Fruit fly (Drosophila melanogaster) whole organism, embryonic: Measurements from ENCODE around the gene CG15034.
A peak's percentile ranks its signal among the peaks of the same experiment; 100 is the strongest.

Experiments used
- Ada2b ChIP-seq: fragments of 200-800 bp; sonication (Bioruptor generic); IDR thresholded peaks from 2 replicates; pipeline ENCODE4 v1.3.6; 2022; ENCODE audit warnings: missing biosample characterization, missing genetic modification characterization
- Asciz ChIP-seq: fragments of 200-800 bp; sonication (Bioruptor generic); optimal IDR thresholded peaks from 2 replicates; lab custom pipeline; 2017; ENCODE audit warnings: missing biosample characterization, mild to moderate bottlenecking, missing genetic modification characterization, missing genetic modification reagents
- Awh ChIP-seq: fragments of 200-800 bp; sonication (Bioruptor generic); IDR thresholded peaks from 2 replicates; pipeline ENCODE4, ENCODE4 v1.3.6; 2022; ENCODE audit warnings: missing biosample characterization, missing genetic modification characterization
- CG1024 ChIP-seq: fragments of 200-800 bp; sonication (Bioruptor generic); IDR thresholded peaks from 2 replicates; pipeline ENCODE4 v1.3.6; 2022; ENCODE audit warnings: missing biosample characterization, missing genetic modification characterization
- CG11085 ChIP-seq: fragments of 200-800 bp; sonication (Bioruptor generic); IDR thresholded peaks from 2 replicates; pipeline ENCODE4 v1.3.6; 2022; ENCODE audit warnings: missing biosample characterization, missing genetic modification characterization
- CG12155 ChIP-seq: fragments of 200-800 bp; sonication (Bioruptor generic); optimal IDR thresholded peaks from 3 replicates; lab custom pipeline; 2016; ENCODE audit warnings: missing biosample characterization, missing genetic modification characterization
- CG12236 ChIP-seq: fragments of 200-800 bp; sonication (Bioruptor generic); optimal IDR thresholded peaks from 2 replicates; lab custom pipeline; 2016; ENCODE audit warnings: missing biosample characterization, missing genetic modification characterization
- CG12744 ChIP-seq: fragments of 200-800 bp; sonication (Bioruptor generic); optimal IDR thresholded peaks from 2 replicates; lab custom pipeline; 2016; ENCODE audit warnings: missing biosample characterization, missing genetic modification characterization
- CG13624 ChIP-seq: fragments of 200-800 bp; sonication (Bioruptor generic); optimal IDR thresholded peaks from 2 replicates; lab custom pipeline; 2016; ENCODE audit warnings: missing biosample characterization, missing genetic modification characterization
- CG14710 ChIP-seq: fragments of 200-800 bp; sonication (Bioruptor generic); optimal IDR thresholded peaks from 3 replicates; lab custom pipeline; 2019; ENCODE audit warnings: missing biosample characterization, mild to moderate bottlenecking, missing genetic modification characterization, moderate library complexity
- CG1647 ChIP-seq: fragments of 200-800 bp; sonication (Bioruptor generic); optimal IDR thresholded peaks from 3 replicates; lab custom pipeline; 2016; ENCODE audit warnings: missing biosample characterization, missing genetic modification characterization
- CG17612 ChIP-seq: fragments of 200-800 bp; sonication (Bioruptor generic); IDR thresholded peaks from 2 replicates; pipeline ENCODE4 v1.3.6; 2022; ENCODE audit warnings: missing biosample characterization, missing genetic modification characterization
- CG17802 ChIP-seq: fragments of 200-800 bp; sonication (Bioruptor generic); optimal IDR thresholded peaks from 2 replicates; lab custom pipeline; 2018; ENCODE audit warnings: missing biosample characterization, mild to moderate bottlenecking, missing genetic modification characterization, moderate library complexity
- CG18619 ChIP-seq: fragments of 200-800 bp; sonication (Bioruptor generic); optimal IDR thresholded peaks from 3 replicates; lab custom pipeline; 2017; ENCODE audit warnings: missing biosample characterization, mild to moderate bottlenecking, missing genetic modification characterization
- CG30020 ChIP-seq: fragments of 200-800 bp; optimal IDR thresholded peaks from 2 replicates; lab custom pipeline; 2019; ENCODE audit warnings: missing biosample characterization, mild to moderate bottlenecking, missing genetic modification characterization, moderate library complexity
- CG3065 ChIP-seq: fragments of 200-800 bp; sonication (Bioruptor generic); optimal IDR thresholded peaks from 2 replicates; lab custom pipeline; 2016; ENCODE audit warnings: missing biosample characterization, missing genetic modification characterization
- CG31388 ChIP-seq: fragments of 200-800 bp; sonication (Bioruptor generic); optimal IDR thresholded peaks from 2 replicates; lab custom pipeline; 2016; ENCODE audit warnings: missing biosample characterization, missing genetic modification characterization
- CG32772 ChIP-seq: fragments of 200-800 bp; sonication (Bioruptor generic); IDR thresholded peaks from 2 replicates; pipeline ENCODE4 v1.3.6; 2022; ENCODE audit warnings: missing biosample characterization, missing genetic modification characterization
- CG6654 ChIP-seq: fragments of 200-800 bp; sonication (Bioruptor generic); optimal IDR thresholded peaks from 2 replicates; lab custom pipeline; 2017; ENCODE audit warnings: missing biosample characterization, mild to moderate bottlenecking, missing genetic modification characterization
- CG7372 ChIP-seq: fragments of 200-800 bp; sonication (Bioruptor generic); IDR thresholded peaks from 2 replicates; pipeline ENCODE4 v1.3.6; 2022; ENCODE audit warnings: missing biosample characterization, missing genetic modification characterization
- CG8924 ChIP-seq: fragments of 200-800 bp; optimal IDR thresholded peaks from 3 replicates; lab custom pipeline; 2019; ENCODE audit warnings: missing biosample characterization, mild to moderate bottlenecking, missing genetic modification characterization, moderate library complexity
- CG8944 ChIP-seq: fragments of 200-800 bp; sonication (Bioruptor generic); optimal IDR thresholded peaks from 3 replicates; lab custom pipeline; 2016; ENCODE audit warnings: missing biosample characterization, missing genetic modification characterization
- CG9437 ChIP-seq: fragments of 200-800 bp; sonication (Bioruptor generic); optimal IDR thresholded peaks from 2 replicates; lab custom pipeline; 2018; ENCODE audit warnings: missing biosample characterization, mild to moderate bottlenecking, missing genetic modification characterization
- Eip74EF ChIP-seq, 2 experiments: fragments of 200-800 bp in 1 of 2; fragments of >200 bp in 1 of 2; sonication (Bioruptor generic) in 1 of 2; optimal IDR thresholded peaks; 2 replicates each; lab custom pipeline; 2017 to 2019; ENCODE audit warnings: missing biosample characterization in 2 of 2, missing genetic modification characterization in 2 of 2, mild to moderate bottlenecking in 1 of 2, moderate library complexity in 1 of 2
- HLH54F ChIP-seq: fragments of 200-800 bp; sonication (Bioruptor generic); optimal IDR thresholded peaks from 3 replicates; lab custom pipeline; 2016; ENCODE audit warnings: missing biosample characterization, missing genetic modification characterization
- Hand ChIP-seq: fragments of 200-800 bp; sonication (Bioruptor generic); optimal IDR thresholded peaks from 2 replicates; lab custom pipeline; 2017; ENCODE audit warnings: mild to moderate bottlenecking, missing biosample characterization, missing genetic modification reagents, missing genetic modification characterization
- Hey ChIP-seq: fragments of 200-800 bp; sonication (Bioruptor generic); optimal IDR thresholded peaks from 3 replicates; lab custom pipeline; 2018; ENCODE audit warnings: missing biosample characterization, mild to moderate bottlenecking, missing genetic modification characterization
- Hr39 ChIP-seq: fragments of >200 bp; optimal IDR thresholded peaks from 2 replicates; lab custom pipeline; 2017
- Hr51 ChIP-seq, 2 experiments: fragments of 200-800 bp; sonication (Bioruptor generic); optimal IDR thresholded peaks; 2 replicates in 1 of 2; 3 replicates in 1 of 2; lab custom pipeline; 2016 to 2018; ENCODE audit warnings: missing biosample characterization in 2 of 2, missing genetic modification characterization in 2 of 2, mild to moderate bottlenecking in 1 of 2, moderate library complexity in 1 of 2
- NFAT ChIP-seq: fragments of 200-800 bp; sonication (Bioruptor generic); IDR thresholded peaks from 2 replicates; pipeline ENCODE4 v1.3.6; 2022; ENCODE audit warnings: missing biosample characterization, missing genetic modification characterization
- Oli ChIP-seq: fragments of 200-800 bp; sonication (Bioruptor generic); optimal IDR thresholded peaks from 2 replicates; lab custom pipeline; 2018; ENCODE audit warnings: missing biosample characterization, mild to moderate bottlenecking, missing genetic modification characterization, moderate library complexity
- Rx ChIP-seq: fragments of 200-800 bp; sonication (Bioruptor generic); IDR thresholded peaks from 2 replicates; pipeline ENCODE4 v1.3.6; 2022; ENCODE audit warnings: missing biosample characterization, missing genetic modification characterization
- ase ChIP-seq: fragments of 200-800 bp; sonication (Bioruptor generic); IDR thresholded peaks from 3 replicates; pipeline ENCODE4 v1.3.6; 2022; ENCODE audit warnings: missing biosample characterization, missing genetic modification characterization
- bab2 ChIP-seq: fragments of 200-800 bp; sonication (Bioruptor generic); optimal IDR thresholded peaks from 2 replicates; lab custom pipeline; 2016; ENCODE audit warnings: missing biosample characterization, missing genetic modification characterization
- bsh ChIP-seq, 2 experiments: fragments of 200-800 bp; sonication (Bioruptor generic); optimal IDR thresholded peaks; 2 replicates each; lab custom pipeline; 2017 to 2018; ENCODE audit warnings: mild to moderate bottlenecking in 2 of 2, missing biosample characterization in 2 of 2, missing genetic modification characterization in 2 of 2, moderate library complexity in 1 of 2
- cg ChIP-seq: fragments of 200-800 bp; sonication (Bioruptor generic); optimal IDR thresholded peaks from 3 replicates; lab custom pipeline; 2019; ENCODE audit warnings: missing biosample characterization, mild to moderate bottlenecking, missing genetic modification characterization, moderate library complexity
- ewg ChIP-seq: fragments of 200-800 bp; sonication (Bioruptor generic); optimal IDR thresholded peaks from 3 replicates; lab custom pipeline; 2017; ENCODE audit warnings: mild to moderate bottlenecking, missing biosample characterization, missing genetic modification reagents, missing genetic modification characterization
- fd3F ChIP-seq: fragments of 200-800 bp; sonication (Bioruptor generic); optimal IDR thresholded peaks from 2 replicates; lab custom pipeline; 2018; ENCODE audit warnings: missing biosample characterization, mild to moderate bottlenecking, missing genetic modification characterization, moderate library complexity
- gro ChIP-seq: fragments of 200-800 bp; sonication (Bioruptor generic); optimal IDR thresholded peaks from 2 replicates; lab custom pipeline; 2016; ENCODE audit warnings: missing biosample characterization, missing genetic modification characterization
- h ChIP-seq: fragments of >200 bp; optimal IDR thresholded peaks from 2 replicates; lab custom pipeline; 2017
- jumu ChIP-seq: fragments of 200-800 bp; sonication (Bioruptor generic); optimal IDR thresholded peaks from 3 replicates; lab custom pipeline; 2016; ENCODE audit warnings: missing biosample characterization, missing genetic modification characterization
- lov ChIP-seq, 2 experiments: fragments of 200-800 bp in 1 of 2; fragments of >200 bp in 1 of 2; sonication (Bioruptor generic) in 1 of 2; IDR thresholded peaks in 1 of 2; optimal IDR thresholded peaks in 1 of 2; 2 replicates in 1 of 2; 3 replicates in 1 of 2; pipeline versions ENCODE4 v1.3.6 to Lab custom; 2017 to 2022; ENCODE audit warnings: missing biosample characterization in 1 of 2, missing genetic modification characterization in 1 of 2
- nerfin-2 ChIP-seq: fragments of 200-800 bp; sonication (Bioruptor generic); IDR thresholded peaks from 2 replicates; pipeline ENCODE4 v1.3.6; 2022; ENCODE audit warnings: missing biosample characterization, missing genetic modification characterization; ENCODE audit not compliant: partially characterized antibody
- pb ChIP-seq: fragments of 200-800 bp; sonication (Bioruptor generic); optimal IDR thresholded peaks from 3 replicates; lab custom pipeline; 2016; ENCODE audit warnings: missing biosample characterization, missing genetic modification characterization
- sens-2 ChIP-seq: fragments of 200-800 bp; sonication (Bioruptor generic); IDR thresholded peaks from 2 replicates; pipeline ENCODE4 v1.3.6; 2022; ENCODE audit warnings: missing biosample characterization, missing genetic modification characterization
- slou ChIP-seq: fragments of 200-800 bp; sonication (Bioruptor generic); optimal IDR thresholded peaks from 3 replicates; lab custom pipeline; 2016; ENCODE audit warnings: missing biosample characterization, missing genetic modification characterization
- trh ChIP-seq: fragments of 200-800 bp; sonication (Bioruptor generic); optimal IDR thresholded peaks from 2 replicates; lab custom pipeline; 2016; ENCODE audit warnings: missing biosample characterization, missing genetic modification characterization
- ttk ChIP-seq: fragments of 200-800 bp; sonication (Bioruptor generic); IDR thresholded peaks from 2 replicates; pipeline ENCODE4 v2.1.2; 2022; ENCODE audit warnings: missing biosample characterization, missing genetic modification characterization
- vfl ChIP-seq: fragments of 200-800 bp; sonication (Bioruptor generic); optimal IDR thresholded peaks from 2 replicates; lab custom pipeline; 2016; ENCODE audit warnings: missing biosample characterization, missing genetic modification characterization
- vnd ChIP-seq: fragments of 200-800 bp; sonication (Bioruptor generic); IDR thresholded peaks from 3 replicates; pipeline ENCODE4 v1.3.6; 2022; ENCODE audit warnings: missing biosample characterization, missing genetic modification characterization; ENCODE audit not compliant: partially characterized antibody
- zfh1 ChIP-seq: fragments of 200-800 bp; sonication (Bioruptor generic); IDR thresholded peaks from 3 replicates; pipeline ENCODE4 v1.3.6; 2022; ENCODE audit warnings: missing biosample characterization, missing genetic modification characterization
- zfh2 ChIP-seq: fragments of 200-800 bp; sonication (Bioruptor generic); optimal IDR thresholded peaks from 2 replicates; lab custom pipeline; 2016; ENCODE audit warnings: missing biosample characterization, missing genetic modification characterization

Gene CG15034

DNA sequence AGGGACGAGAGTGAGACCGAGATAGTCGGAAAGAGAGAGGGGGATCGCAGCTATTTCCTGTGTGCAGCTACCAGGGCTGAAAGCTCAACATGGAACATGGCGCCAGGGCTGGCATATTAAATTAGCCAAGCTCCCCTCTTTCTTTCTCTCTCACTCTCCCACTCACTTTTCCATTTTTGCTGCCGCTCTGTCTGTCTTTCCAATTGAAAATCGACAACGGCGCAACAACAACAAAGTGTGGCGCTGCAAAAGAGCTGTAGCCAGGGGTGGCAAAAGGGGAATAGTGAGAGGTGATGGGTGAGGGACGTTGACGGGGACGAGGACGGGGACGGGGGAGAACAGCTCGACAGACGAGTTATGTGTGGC lies 47.0 kb downstream of the CG15034 start (continued):
- TF ChIP-seq Hand: peak; percentile 48
- TF ChIP-seq Oli: no peak
- TF ChIP-seq trh (GFP tag; lab: Kevin White, UChicago): no peak
- no peak for TF ChIP-seq nerfin-2 (GFP tag; lab: Robert Waterston, UW)
- TF ChIP-seq Hey (tag; lab: Kevin White, UChicago): no peak
- no peak for TF ChIP-seq HLH54F (GFP tag; lab: Kevin White, UChicago)
- TF ChIP-seq sens-2 (GFP tag; lab: Robert Waterston, UW): no peak
- TF ChIP-seq CG18619: no peak
- TF ChIP-seq CG31388 (GFP tag; lab: Kevin White, UChicago): no peak
- no peak for TF ChIP-seq Eip74EF (GFP tag; optimal IDR thresholded peaks at IDR 0.05; lab: Kevin White, UChicago)
- peak; percentile 9 for TF ChIP-seq jumu (GFP tag; lab: Kevin White, UChicago)
- no peak for TF ChIP-seq CG1647 (GFP tag; lab: Kevin White, UChicago)
- TF ChIP-seq bsh (GFP tag; optimal IDR thresholded peaks at IDR 0.05; lab: Kevin White, UChicago): no peak
- TF ChIP-seq bab2 (GFP tag; lab: Kevin White, UChicago): peak; percentile 31
- TF ChIP-seq Hr39 (lab: Kevin White, UChicago): no peak
- no peak for TF ChIP-seq CG3065 (GFP tag; lab: Kevin White, UChicago)
- TF ChIP-seq CG14710 (tag; lab: Kevin White, UChicago): no peak
- TF ChIP-seq NFAT (GFP tag; lab: Robert Waterston, UW): peak; percentile 24; the same call in 1 of the 2 replicates
- no peak for TF ChIP-seq vfl (GFP tag; lab: Kevin White, UChicago)
- no peak for TF ChIP-seq Awh
- 0 out of 3 replicates have a peak, but pooled peaks have one; percentile 29 for TF ChIP-seq zfh1 (GFP tag; lab: Robert Waterston, UW)
- TF ChIP-seq pb (GFP tag; lab: Kevin White, UChicago): no peak
- no peak for TF ChIP-seq gro (GFP tag; lab: Kevin White, UChicago)
- no peak for TF ChIP-seq CG8944 (GFP tag; lab: Kevin White, UChicago)
- TF ChIP-seq lov (optimal IDR thresholded peaks at IDR 0.05; lab: Kevin White, UChicago): no peak
- no peak for TF ChIP-seq lov (GFP tag; IDR thresholded peaks at IDR 0.05; lab: Robert Waterston, UW)
- no peak for TF ChIP-seq CG12236
- TF ChIP-seq CG17612 (GFP tag; lab: Robert Waterston, UW): no peak
- TF ChIP-seq fd3F (GFP tag; lab: Kevin White, UChicago): no peak
- TF ChIP-seq slou: no peak
- TF ChIP-seq zfh2 (GFP tag; lab: Kevin White, UChicago): peak; percentile 4
- TF ChIP-seq CG7372 (GFP tag; lab: Robert Waterston, UW): no peak
- no peak for TF ChIP-seq CG1024 (GFP tag; lab: Robert Waterston, UW)
- TF ChIP-seq CG32772 (GFP tag; lab: Robert Waterston, UW): no peak; the same call in 1 of the 2 replicates
- no peak for TF ChIP-seq CG30020 (tag; lab: Kevin White, UChicago)
- no peak for TF ChIP-seq cg (GFP tag; lab: Kevin White, UChicago)
- TF ChIP-seq CG8924 (tag; lab: Kevin White, UChicago): no peak
- no peak for TF ChIP-seq CG11085 (GFP tag; lab: Robert Waterston, UW)
- no peak for TF ChIP-seq Hr51 (GFP tag; optimal IDR thresholded peaks at IDR 0.05; lab: Kevin White, UChicago)
- no peak for TF ChIP-seq CG6654 (GFP tag; lab: Kevin White, UChicago)
- TF ChIP-seq vnd (GFP tag; lab: Robert Waterston, UW): no peak
- no peak for TF ChIP-seq Asciz
- TF ChIP-seq h (lab: Kevin White, UChicago): no peak
- 0 out of 2 replicates have a peak, but pooled peaks have one; percentile 14 for TF ChIP-seq ttk (GFP tag; lab: Robert Waterston, UW)
- TF ChIP-seq CG12155 (GFP tag; lab: Kevin White, UChicago): no peak
- TF ChIP-seq CG12744 (GFP tag; lab: Kevin White, UChicago): no peak
- TF ChIP-seq CG13624 (GFP tag; lab: Kevin White, UChicago): no peak
- 0 out of 2 replicates have a peak, but pooled peaks have one; percentile 3 for TF ChIP-seq Rx (GFP tag; lab: Robert Waterston, UW)
- TF ChIP-seq CG17802: no peak
- no peak for TF ChIP-seq ewg (GFP tag; lab: Kevin White, UChicago)
- no peak for TF ChIP-seq CG9437
- TF ChIP-seq Ada2b: no peak
- no peak for TF ChIP-seq ase (GFP tag; lab: Robert Waterston, UW)
